Worm (Caenorhabditis elegans) whole organism, L4/young adult: Measurements from ENCODE around the gene pqn-16.

Source experiments
- W03F9.2 ChIP-seq: fragments of 150-350 bp; optimal IDR thresholded peaks from 2 replicates; lab custom pipeline; 2014; ENCODE audit warnings: missing biosample characterization, missing genetic modification characterization
- dao-5 ChIP-seq: sonication (generic microtip); optimal IDR thresholded peaks from 2 replicates; lab custom pipeline; 2016; ENCODE audit warnings: missing genotype, missing genetic modification characterization, moderate library complexity, missing compliant biosample characterization
- him-1 ChIP-seq: sonication (generic microtip); optimal IDR thresholded peaks from 2 replicates; lab custom pipeline; 2016; ENCODE audit warnings: missing genotype, missing genetic modification reagents, missing genetic modification characterization, missing compliant biosample characterization

pqn-16 gene

ce11 chrV:9217158-9217557 is 43.3 kb downstream of the pqn-16 start, which contains the start of gene pacs-1:
pacs-1 (minus strand) TSS chrV:9217258.
- TF ChIP-seq him-1: no peak
- no peak for TF ChIP-seq W03F9.2
- no peak for TF ChIP-seq dao-5 (tag; lab: Kevin White, UChicago)

- TF ChIP-seq W03F9.2 (no peak), him-1 (no peak), dao-5 (tag; lab: Kevin White, UChicago) (no peak)
Measured at ce11 chrV:9218214-9218613, 44.3 kb downstream of the pqn-16 start.

ce11 chrV:9218655-9219389 is 44.9 kb downstream of the pqn-16 start:
- TF ChIP-seq him-1 (peak; percentile 57), W03F9.2 (no peak)

- TF ChIP-seq W03F9.2 (no peak), him-1 (no peak), dao-5 (tag; lab: Kevin White, UChicago) (no peak)
Measured at ce11 chrV:9219390-9219733, 45.5 kb downstream of the pqn-16 start.

ce11 chrV:9220444-9220843 is 46.6 kb downstream of the pqn-16 start:
- TF ChIP-seq him-1 (no peak), dao-5 (tag; lab: Kevin White, UChicago) (no peak)

ce11 chrV:9221566-9221965 is 47.7 kb downstream of the pqn-16 start, which contains the start of gene grd-6:
grd-6 (plus strand) TSS chrV:9221866.
- TF ChIP-seq dao-5 (tag; lab: Kevin White, UChicago) (no peak), W03F9.2 (no peak), him-1 (no peak)

ce11 chrV:9222819-9223218 is 48.9 kb downstream of the pqn-16 start:
- TF ChIP-seq him-1 (no peak), W03F9.2 (no peak), dao-5 (tag; lab: Kevin White, UChicago) (no peak)

ce11 chrV:9224377-9224776 is 50.5 kb downstream of the pqn-16 start:
- no peak for TF ChIP-seq W03F9.2
